Fruit fly (Drosophila melanogaster): ENCODE results near the gene Vps16B.

Gene Vps16B

DNA sequence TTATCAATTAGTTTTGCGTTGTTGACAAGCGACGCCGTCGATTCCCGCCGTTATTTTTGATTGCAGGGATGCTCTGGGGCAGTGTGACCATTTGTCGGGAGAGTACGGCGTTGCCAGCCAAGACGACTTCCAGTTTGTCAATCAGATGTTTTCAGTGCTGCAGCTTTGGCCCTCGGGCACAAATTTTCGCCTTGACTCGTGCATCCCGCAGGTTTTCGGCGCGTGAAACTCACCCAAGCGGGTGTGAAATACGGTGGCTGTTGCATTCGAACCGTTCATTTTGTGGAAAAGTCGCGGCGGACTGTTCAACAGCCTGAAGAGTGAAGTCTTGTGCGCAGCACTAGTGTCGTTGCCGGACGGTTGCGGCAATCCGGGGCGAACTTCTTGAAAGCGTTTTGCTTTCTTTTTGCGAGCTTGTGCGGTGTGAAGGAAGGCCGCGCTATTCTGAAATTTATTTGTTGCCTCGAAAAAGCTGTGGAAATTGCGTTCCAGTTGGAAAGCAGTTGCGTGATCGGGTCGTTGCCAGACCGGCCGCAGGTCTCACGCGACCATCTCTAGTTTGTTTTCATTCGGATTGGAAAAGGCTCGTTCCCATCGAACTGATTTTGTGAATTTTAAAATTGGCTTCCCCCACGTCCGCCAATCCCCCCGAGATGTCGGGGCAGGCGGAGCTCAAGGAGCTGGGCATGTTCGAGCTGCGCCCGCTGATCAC, 9.4 kb downstream of the Vps16B start, which contains the start of the genes ca and ncd (continued):
- peak; percentile 58 for TF ChIP-seq CG34224 (GFP tag; IDR thresholded peaks at IDR 0.05; ENCODE audit: partially characterized antibody)
- TF ChIP-seq CG31224 (GFP tag; IDR thresholded peaks at IDR 0.05): no peak
- TF ChIP-seq fd64A (GFP tag; optimal IDR thresholded peaks at IDR 0.05): no peak
- TF ChIP-seq zen2 (GFP tag; IDR thresholded peaks at IDR 0.05; ENCODE audit: partially characterized antibody): peak; percentile 54; the same call in 2 of the 3 replicates
- TF ChIP-seq CG7928 (GFP tag; optimal IDR thresholded peaks at IDR 0.05): no peak
- TF ChIP-seq Mes4 (GFP tag; optimal IDR thresholded peaks at IDR 0.05): no peak
- TF ChIP-seq Pdp1 (GFP tag; optimal IDR thresholded peaks at IDR 0.05): no peak
- TF ChIP-seq CG7745 (tag; optimal IDR thresholded peaks at IDR 0.05): no peak
- TF ChIP-seq CG7987 (GFP tag; optimal IDR thresholded peaks at IDR 0.05): no peak
- TF ChIP-seq CG11696 (GFP tag; IDR thresholded peaks at IDR 0.05): no peak
- peak; percentile 88 for TF ChIP-seq Dp (GFP tag; optimal IDR thresholded peaks at IDR 0.05)
- TF ChIP-seq Tbp (GFP tag; optimal IDR thresholded peaks at IDR 0.05): no peak
- no peak for TF ChIP-seq CG15696 (tag; optimal IDR thresholded peaks at IDR 0.05)
- TF ChIP-seq z (GFP tag; IDR thresholded peaks at IDR 0.05): no peak
- no peak for TF ChIP-seq bowl (GFP tag; IDR thresholded peaks at IDR 0.05)
- TF ChIP-seq Dad (GFP tag; optimal IDR thresholded peaks at IDR 0.05): peak; percentile 6
- TF ChIP-seq ATbp (GFP tag; optimal IDR thresholded peaks at IDR 0.05): no peak
- TF ChIP-seq Ptx1 (GFP tag; IDR thresholded peaks at IDR 0.05): no peak
- TF ChIP-seq CG3065 (GFP tag; optimal IDR thresholded peaks at IDR 0.05): no peak
- TF ChIP-seq CG14014 (GFP tag; IDR thresholded peaks at IDR 0.05): no peak
- TF ChIP-seq org-1 (GFP tag; optimal IDR thresholded peaks at IDR 0.05): no peak
- peak; percentile 55; the same call in 1 of the 3 replicates for TF ChIP-seq hb (GFP tag; IDR thresholded peaks at IDR 0.05; ENCODE audit: partially characterized antibody)
- TF ChIP-seq CG5180 (GFP tag; optimal IDR thresholded peaks at IDR 0.05): no peak
- TF ChIP-seq pan (optimal IDR thresholded peaks at IDR 0.05): no peak
- no peak for TF ChIP-seq pan (GFP tag; optimal IDR thresholded peaks at IDR 0.05 in 1 of 2, IDR thresholded peaks at IDR 0.05 in 1 of 2)
- TF ChIP-seq BtbVII (GFP tag; optimal IDR thresholded peaks at IDR 0.05): no peak
- no peak for TF ChIP-seq Aef1 (GFP tag; IDR thresholded peaks at IDR 0.05)
- no peak for TF ChIP-seq sd (tag; optimal IDR thresholded peaks at IDR 0.05)
- no peak for TF ChIP-seq CG8478 (optimal IDR thresholded peaks at IDR 0.05)
- no peak for TF ChIP-seq CG1024 (GFP tag; IDR thresholded peaks at IDR 0.05)
- TF ChIP-seq HmgZ (tag; optimal IDR thresholded peaks at IDR 0.05): peak; percentile 15
- no peak for TF ChIP-seq CG10147 (GFP tag; optimal IDR thresholded peaks at IDR 0.05)
- TF ChIP-seq Poxn (GFP tag; IDR thresholded peaks at IDR 0.05): no peak
- TF ChIP-seq Atf6 (GFP tag; IDR thresholded peaks at IDR 0.05): no peak
- no peak for TF ChIP-seq CG3281 (GFP tag; optimal IDR thresholded peaks at IDR 0.05)
- TF ChIP-seq jing (GFP tag; optimal IDR thresholded peaks at IDR 0.05): no peak
- TF ChIP-seq disco-r (GFP tag; optimal IDR thresholded peaks at IDR 0.05): no peak
- TF ChIP-seq pho (GFP tag; optimal IDR thresholded peaks at IDR 0.05): no peak
- no peak for TF ChIP-seq corto (GFP tag; optimal IDR thresholded peaks at IDR 0.05)
- TF ChIP-seq Sox102F (GFP tag; optimal IDR thresholded peaks at IDR 0.05): no peak
- TF ChIP-seq her (GFP tag; optimal IDR thresholded peaks at IDR 0.05): no peak
- TF ChIP-seq CG10274 (GFP tag; optimal IDR thresholded peaks at IDR 0.05): no peak
- no peak for TF ChIP-seq CG31388 (GFP tag; optimal IDR thresholded peaks at IDR 0.05)
- TF ChIP-seq Dll (GFP tag; IDR thresholded peaks at IDR 0.05; ENCODE audit: partially characterized antibody): peak; percentile 74
- TF ChIP-seq CG18599 (GFP tag; optimal IDR thresholded peaks at IDR 0.05): no peak
- no peak for TF ChIP-seq repo (GFP tag; optimal IDR thresholded peaks at IDR 0.05)
- no peak for TF ChIP-seq CG12155 (GFP tag; optimal IDR thresholded peaks at IDR 0.05)
- TF ChIP-seq gem (tag; optimal IDR thresholded peaks at IDR 0.05): no peak
- TF ChIP-seq CG16863 (GFP tag; optimal IDR thresholded peaks at IDR 0.05): no peak
- TF ChIP-seq CG10959 (GFP tag; IDR thresholded peaks at IDR 0.05): no peak
- TF ChIP-seq en (GFP tag; optimal IDR thresholded peaks at IDR 0.05): no peak

All from whole organism, embryonic.